Worm (Caenorhabditis elegans) whole organism, L1 larva: ENCODE measurements around the gene nfyc-1.

ENCODE experiments used
- C04F5.9 ChIP-seq: sonication (generic microtip); optimal IDR thresholded peaks from 2 replicates; lab custom pipeline; 2016; ENCODE audit warnings: missing genetic modification characterization, missing compliant biosample characterization
- C16A3.4 ChIP-seq: fragments of 150-350 bp; optimal IDR thresholded peaks from 2 replicates; lab custom pipeline; 2014; ENCODE audit warnings: missing biosample characterization, missing genetic modification characterization
- C34B4.2 ChIP-seq: sonication (generic microtip); optimal IDR thresholded peaks from 2 replicates; lab custom pipeline; 2017; ENCODE audit warnings: mild to moderate bottlenecking, missing genetic modification characterization, missing compliant biosample characterization
- F16B12.6 ChIP-seq: fragments of 150-350 bp; optimal IDR thresholded peaks from 2 replicates; lab custom pipeline; 2014; ENCODE audit warnings: missing biosample characterization, missing genetic modification characterization
- Y116A8C.19 ChIP-seq: sonication (generic microtip); optimal IDR thresholded peaks from 2 replicates; lab custom pipeline; 2016; ENCODE audit warnings: missing compliant biosample characterization, missing genetic modification characterization, borderline replicate concordance
- aha-1 ChIP-seq: fragments of 150-350 bp; optimal IDR thresholded peaks from 2 replicates; lab custom pipeline; 2014; ENCODE audit warnings: missing biosample characterization, missing genetic modification characterization
- alr-1 ChIP-seq: fragments of 200-800 bp; sonication (Bioruptor generic); optimal IDR thresholded peaks from 2 replicates; lab custom pipeline; 2018; ENCODE audit warnings: borderline replicate concordance, mild to moderate bottlenecking, missing genetic modification characterization, missing compliant biosample characterization
- aly-2 ChIP-seq: fragments of 150-350 bp; optimal IDR thresholded peaks from 2 replicates; lab custom pipeline; 2014; ENCODE audit warnings: missing biosample characterization, missing genetic modification characterization
- ama-1 ChIP-seq: fragments of 150-350 bp; optimal IDR thresholded peaks from 2 replicates; lab custom pipeline; 2014
- ceh-63 ChIP-seq: fragments of 200-800 bp; sonication (Bioruptor generic); optimal IDR thresholded peaks from 2 replicates; lab custom pipeline; 2018; ENCODE audit warnings: mild to moderate bottlenecking, missing genetic modification characterization, missing compliant biosample characterization
- ceh-8 ChIP-seq: fragments of 200-800 bp; sonication (Bioruptor generic); optimal IDR thresholded peaks from 2 replicates; lab custom pipeline; 2018; ENCODE audit warnings: mild to moderate bottlenecking, missing genetic modification characterization, moderate library complexity, missing compliant biosample characterization
- ceh-88 ChIP-seq: fragments of 200-800 bp; sonication (Bioruptor generic); IDR thresholded peaks from 2 replicates; pipeline ENCODE4 v1.3.6; 2022; ENCODE audit warnings: missing genetic modification characterization, missing compliant biosample characterization
- ceh-90 ChIP-seq: sonication (generic microtip); optimal IDR thresholded peaks from 2 replicates; lab custom pipeline; 2016; ENCODE audit warnings: missing genetic modification characterization, missing compliant biosample characterization
- ces-1 ChIP-seq: fragments of 150-350 bp; optimal IDR thresholded peaks from 2 replicates; lab custom pipeline; 2014; ENCODE audit warnings: missing biosample characterization, missing genetic modification reagents, missing genetic modification characterization
- dsc-1 ChIP-seq: sonication (generic microtip); optimal IDR thresholded peaks from 2 replicates; lab custom pipeline; 2016; ENCODE audit warnings: mild to moderate bottlenecking, missing genetic modification characterization, missing compliant biosample characterization
- efl-1 ChIP-seq, 4 experiments: fragments of 150-350 bp; optimal IDR thresholded peaks in 3 of 4; peaks in 1 of 4; 1 replicate in 1 of 4; 2 replicates in 3 of 4; lab custom pipeline; 2014; ENCODE audit warnings: missing biosample characterization in 2 of 4, missing genetic modification characterization in 2 of 4, missing genetic modification reagents in 2 of 4
- egl-13 ChIP-seq: sonication (generic microtip); optimal IDR thresholded peaks from 2 replicates; lab custom pipeline; 2016; ENCODE audit warnings: missing genotype, missing genetic modification reagents, missing genetic modification characterization, missing compliant biosample characterization
- elt-2 ChIP-seq: sonication (generic microtip); optimal IDR thresholded peaks from 2 replicates; lab custom pipeline; 2016; ENCODE audit warnings: missing genetic modification characterization, mild to moderate bottlenecking, inconsistent platforms, missing compliant biosample characterization, missing genetic modification reagents
- elt-3 ChIP-seq, 6 experiments: fragments of 150-350 bp in 1 of 6; sonication (generic microtip); optimal IDR thresholded peaks; 2 replicates each; lab custom pipeline; 2017 to 2018; ENCODE audit warnings: missing biosample characterization in 6 of 6, missing genetic modification characterization in 6 of 6, inconsistent platforms in 1 of 6
- fkh-4 ChIP-seq: sonication (generic microtip); optimal IDR thresholded peaks from 2 replicates; lab custom pipeline; 2016; ENCODE audit warnings: missing compliant biosample characterization, missing genetic modification characterization, borderline replicate concordance
- fkh-8 ChIP-seq: sonication (generic microtip); optimal IDR thresholded peaks from 2 replicates; lab custom pipeline; 2016; ENCODE audit warnings: mild to moderate bottlenecking, missing genetic modification characterization, missing compliant biosample characterization
- fos-1 ChIP-seq: fragments of 150-350 bp; optimal IDR thresholded peaks from 2 replicates; lab custom pipeline; 2014; ENCODE audit warnings: missing biosample characterization, missing genetic modification characterization
- grh-1 ChIP-seq: fragments of 200-800 bp; sonication (Bioruptor generic); IDR thresholded peaks from 2 replicates; pipeline ENCODE4 v1.3.6; 2022; ENCODE audit warnings: missing genetic modification reagents, missing genetic modification characterization, missing compliant biosample characterization
- hlh-17 ChIP-seq: fragments of 200-800 bp; sonication (Bioruptor generic); optimal IDR thresholded peaks from 2 replicates; lab custom pipeline; 2018; ENCODE audit warnings: missing genetic modification characterization, mild to moderate bottlenecking, missing compliant biosample characterization, moderate library complexity, borderline replicate concordance
- hpl-2 ChIP-seq: fragments of 150-350 bp; optimal IDR thresholded peaks from 2 replicates; lab custom pipeline; 2014; ENCODE audit warnings: missing biosample characterization, missing genetic modification reagents, missing genetic modification characterization
- lin-13 ChIP-seq: fragments of 150-350 bp; optimal IDR thresholded peaks from 2 replicates; lab custom pipeline; 2014; ENCODE audit warnings: missing biosample characterization, missing genetic modification reagents, missing genetic modification characterization
- lin-14 ChIP-seq: fragments of 200-800 bp; sonication (Bioruptor generic); optimal IDR thresholded peaks from 2 replicates; lab custom pipeline; 2018; ENCODE audit warnings: mild to moderate bottlenecking, missing genetic modification characterization, moderate library complexity, missing compliant biosample characterization
- lin-15B ChIP-seq: fragments of 150-350 bp; sonication (generic microtip); optimal IDR thresholded peaks from 3 replicates; lab custom pipeline; 2014; ENCODE audit warnings: missing biosample characterization, missing genetic modification characterization
- lin-35 ChIP-seq, 2 experiments: fragments of 150-350 bp; optimal IDR thresholded peaks; 2 replicates each; lab custom pipeline; 2014; ENCODE audit warnings: missing biosample characterization in 2 of 2, missing genetic modification characterization in 2 of 2, missing genetic modification reagents in 2 of 2
- lir-3 ChIP-seq: sonication (generic microtip); optimal IDR thresholded peaks from 2 replicates; lab custom pipeline; 2016; ENCODE audit warnings: mild to moderate bottlenecking, missing genetic modification characterization, moderate library complexity, missing compliant biosample characterization; ENCODE audit not compliant: poor library complexity
- mdl-1 ChIP-seq, 2 experiments: fragments of 150-350 bp; optimal IDR thresholded peaks; 2 replicates each; lab custom pipeline; 2014 to 2017; ENCODE audit warnings: missing biosample characterization in 2 of 2, missing genetic modification characterization in 2 of 2, inconsistent platforms in 1 of 2
- nhr-12 ChIP-seq: sonication (generic microtip); optimal IDR thresholded peaks from 2 replicates; lab custom pipeline; 2017; ENCODE audit warnings: missing biosample characterization, missing genetic modification characterization
- nhr-19 ChIP-seq: fragments of 200-800 bp; sonication (Bioruptor generic); conservative IDR thresholded peaks from 2 replicates; pipeline ENCODE4 v1.3.6; 2022; ENCODE audit warnings: missing genetic modification characterization, missing compliant biosample characterization
- nhr-237 ChIP-seq: fragments of 150-350 bp; optimal IDR thresholded peaks from 2 replicates; lab custom pipeline; 2014; ENCODE audit warnings: missing biosample characterization, missing genetic modification characterization
- nhr-28 ChIP-seq: fragments of 150-350 bp; optimal IDR thresholded peaks from 2 replicates; lab custom pipeline; 2014; ENCODE audit warnings: missing biosample characterization, missing genetic modification characterization
- nhr-47 ChIP-seq: sonication (generic microtip); optimal IDR thresholded peaks from 2 replicates; lab custom pipeline; 2016; ENCODE audit warnings: mild to moderate bottlenecking, missing genetic modification characterization, moderate library complexity, missing compliant biosample characterization
- nhr-76 ChIP-seq: sonication (generic microtip); optimal IDR thresholded peaks from 2 replicates; lab custom pipeline; 2017; ENCODE audit warnings: missing biosample characterization, missing genetic modification characterization
- nhr-77 ChIP-seq: fragments of 150-350 bp; optimal IDR thresholded peaks from 2 replicates; lab custom pipeline; 2014; ENCODE audit warnings: missing biosample characterization, missing genetic modification characterization
- pag-3 ChIP-seq: sonication (generic microtip); optimal IDR thresholded peaks from 2 replicates; lab custom pipeline; 2017; ENCODE audit warnings: missing genetic modification characterization, mild to moderate bottlenecking, missing compliant biosample characterization, antibody characterized with exemption, borderline replicate concordance; ENCODE audit not compliant: insufficient read depth
- pqm-1 ChIP-seq: sonication (generic microtip); optimal IDR thresholded peaks from 3 replicates; lab custom pipeline; 2017; ENCODE audit warnings: missing biosample characterization, missing genetic modification characterization
- rnt-1 ChIP-seq: sonication (generic microtip); optimal IDR thresholded peaks from 2 replicates; lab custom pipeline; 2016; ENCODE audit warnings: mild to moderate bottlenecking, missing genetic modification characterization, moderate library complexity, missing compliant biosample characterization
- skn-1 ChIP-seq: fragments of 150-350 bp; optimal IDR thresholded peaks from 2 replicates; lab custom pipeline; 2014; ENCODE audit warnings: missing biosample characterization, missing genetic modification characterization
- snu-23 ChIP-seq: sonication (generic microtip); optimal IDR thresholded peaks from 2 replicates; lab custom pipeline; 2016; ENCODE audit warnings: missing genetic modification characterization, missing compliant biosample characterization
- sptf-1 ChIP-seq: fragments of 150-350 bp; optimal IDR thresholded peaks from 2 replicates; lab custom pipeline; 2014; ENCODE audit warnings: missing biosample characterization, missing genetic modification characterization
- sup-37 ChIP-seq: fragments of 200-800 bp; sonication (Bioruptor generic); optimal IDR thresholded peaks from 2 replicates; lab custom pipeline; 2018; ENCODE audit warnings: mild to moderate bottlenecking, missing genetic modification characterization, missing compliant biosample characterization
- swsn-7 ChIP-seq: sonication (generic microtip); optimal IDR thresholded peaks from 2 replicates; lab custom pipeline; 2016; ENCODE audit warnings: missing genetic modification characterization, missing compliant biosample characterization
- tbx-2 ChIP-seq: sonication (generic microtip); optimal IDR thresholded peaks from 2 replicates; lab custom pipeline; 2016; ENCODE audit warnings: missing genetic modification characterization, missing compliant biosample characterization
- tlp-1 ChIP-seq: fragments of 150-350 bp; optimal IDR thresholded peaks from 2 replicates; lab custom pipeline; 2014; ENCODE audit warnings: missing biosample characterization, missing genetic modification characterization
- unc-86 ChIP-seq: sonication (generic microtip); optimal IDR thresholded peaks from 2 replicates; lab custom pipeline; 2016; ENCODE audit warnings: missing genetic modification characterization, missing compliant biosample characterization
- vab-15 ChIP-seq: sonication (generic microtip); optimal IDR thresholded peaks from 2 replicates; lab custom pipeline; 2017; ENCODE audit warnings: missing genotype, mild to moderate bottlenecking, missing genetic modification characterization, missing compliant biosample characterization
- xbp-1 ChIP-seq: sonication (generic microtip); optimal IDR thresholded peaks from 2 replicates; lab custom pipeline; 2016; ENCODE audit warnings: missing genetic modification characterization, missing compliant biosample characterization
- ztf-11 ChIP-seq, 2 experiments: sonication (generic microtip); optimal IDR thresholded peaks; 2 replicates each; lab custom pipeline; 2016 to 2017; ENCODE audit warnings: missing genetic modification characterization in 2 of 2, missing biosample characterization in 1 of 2, missing compliant biosample characterization in 1 of 2
- ztf-4 ChIP-seq: fragments of 150-350 bp; optimal IDR thresholded peaks from 2 replicates; lab custom pipeline; 2014; ENCODE audit warnings: missing biosample characterization, missing genetic modification characterization

The nfyc-1 gene

ce11 chrII:43640-44039, at the start of gene nfyc-1:
Gene nfyc-1 (plus strand): TSS chrII:43907.
- TF ChIP-seq lir-3 (peak; percentile 4), ztf-11 (tag; optimal IDR thresholded peaks at IDR 0.05; lab: Kevin White, UChicago) (peak in 1 of 2 experiments; percentile 1), grh-1 (no peak), fos-1 (peak; percentile 25), nhr-47 (tag; lab: Kevin White, UChicago) (peak; percentile 74), aha-1 (tag; lab: Kevin White, UChicago) (no peak), snu-23 (GFP tag; lab: Kevin White, UChicago) (peak; percentile 83), hpl-2 (GFP tag; lab: Kevin White, UChicago) (no peak), skn-1 (tag; lab: Kevin White, UChicago) (peak; percentile 100), ces-1 (no peak), ceh-8 (GFP tag; lab: Kevin White, UChicago) (no peak), lin-13 (GFP tag; lab: Kevin White, UChicago) (peak; percentile 42), aly-2 (tag; lab: Kevin White, UChicago) (no peak), nhr-237 (tag; lab: Kevin White, UChicago) (peak; percentile 24), elt-3 (tag; optimal IDR thresholded peaks at IDR 0.05; lab: Kevin White, UChicago) (peak in 1 of 6 experiments; percentile 47), nhr-28 (tag; lab: Kevin White, UChicago) (no peak), egl-13 (tag; lab: Kevin White, UChicago) (peak; percentile 8), efl-1 (optimal IDR thresholded peaks at IDR 0.05; lab: Kevin White, UChicago) (peak; percentile 77 to 78), efl-1 (GFP tag; optimal IDR thresholded peaks at IDR 0.05 in 1 of 2; lab: Kevin White, UChicago) (peak; percentile 80 to 96), F16B12.6 (peak; percentile 95), xbp-1 (tag; lab: Kevin White, UChicago) (peak; percentile 64), C34B4.2 (no peak), Y116A8C.19 (tag; lab: Kevin White, UChicago) (no peak), fkh-4 (tag; lab: Kevin White, UChicago) (no peak), rnt-1 (tag; lab: Kevin White, UChicago) (peak; percentile 56), nhr-19 (GFP tag; lab: Robert Waterston, UW) (peak; percentile 23; the same call in 1 of the 2 replicates), C04F5.9 (tag; lab: Kevin White, UChicago) (peak; percentile 21), ceh-90 (tag; lab: Kevin White, UChicago) (no peak), lin-14 (GFP tag; lab: Kevin White, UChicago) (no peak), tbx-2 (peak; percentile 66), fkh-8 (tag; lab: Kevin White, UChicago) (peak; percentile 57), nhr-12 (no peak), swsn-7 (tag; lab: Kevin White, UChicago) (peak; percentile 64), ama-1 (lab: Kevin White, UChicago) (no peak), sptf-1 (no peak), lin-35 (GFP tag; optimal IDR thresholded peaks at IDR 0.05; lab: Kevin White, UChicago) (peak; percentile 76 to 86), ceh-88 (GFP tag; lab: Robert Waterston, UW) (no peak), ceh-63 (GFP tag; lab: Kevin White, UChicago) (no peak), elt-2 (tag; lab: Kevin White, UChicago) (no peak), C16A3.4 (tag; lab: Kevin White, UChicago) (peak; percentile 74), vab-15 (tag; lab: Kevin White, UChicago) (no peak), pag-3 (tag; lab: Kevin White, UChicago) (no peak), alr-1 (no peak), mdl-1 (tag; optimal IDR thresholded peaks at IDR 0.05; lab: Kevin White, UChicago) (peak in 1 of 2 experiments; percentile 73), dsc-1 (tag; lab: Kevin White, UChicago) (peak; percentile 17), nhr-77 (no peak), hlh-17 (GFP tag; lab: Kevin White, UChicago) (no peak), nhr-76 (tag; lab: Kevin White, UChicago) (no peak), lin-15B (tag; lab: Kevin White, UChicago) (peak; percentile 84), pqm-1 (tag; lab: Kevin White, UChicago) (no peak), unc-86 (tag; lab: Kevin White, UChicago) (peak; percentile 50), ztf-4 (tag; lab: Kevin White, UChicago) (peak; percentile 25), sup-37 (no peak), tlp-1 (tag; lab: Kevin White, UChicago) (no peak)
